Fruit fly (Drosophila melanogaster) whole organism, embryonic: ENCODE results near the gene Leash.
A peak's percentile ranks its signal among the peaks of the same experiment; 100 is the strongest.

Experiments
- Asciz ChIP-seq: fragments of 200-800 bp; sonication (Bioruptor generic); optimal IDR thresholded peaks from 2 replicates; lab custom pipeline; 2017; ENCODE audit warnings: missing biosample characterization, mild to moderate bottlenecking, missing genetic modification characterization, missing genetic modification reagents
- Atf-2 ChIP-seq: fragments of 200-800 bp; sonication (Bioruptor generic); optimal IDR thresholded peaks from 2 replicates; lab custom pipeline; 2016; ENCODE audit warnings: missing biosample characterization, missing genetic modification characterization
- B-H1 ChIP-seq: fragments of 200-800 bp; sonication (Bioruptor generic); IDR thresholded peaks from 3 replicates; pipeline ENCODE4 v1.3.6; 2022; ENCODE audit warnings: missing biosample characterization, missing genetic modification characterization
- Blimp-1 ChIP-seq: fragments of 200-800 bp; sonication (Bioruptor generic); optimal IDR thresholded peaks from 3 replicates; lab custom pipeline; 2018; ENCODE audit warnings: missing biosample characterization, missing genetic modification characterization, mild to moderate bottlenecking, moderate library complexity, missing genetic modification reagents
- CG10274 ChIP-seq: fragments of 200-800 bp; sonication (Bioruptor generic); optimal IDR thresholded peaks from 3 replicates; lab custom pipeline; 2017; ENCODE audit warnings: missing biosample characterization, mild to moderate bottlenecking, missing genetic modification characterization
- CG10366 ChIP-seq: fragments of 200-800 bp; sonication (Bioruptor generic); IDR thresholded peaks from 2 replicates; pipeline ENCODE4 v1.3.6; 2022; ENCODE audit warnings: missing biosample characterization, missing genetic modification characterization
- CG10462 ChIP-seq: fragments of 200-800 bp; sonication (Bioruptor generic); optimal IDR thresholded peaks from 2 replicates; lab custom pipeline; 2016; ENCODE audit warnings: missing biosample characterization, missing genetic modification characterization
- CG10565 ChIP-seq: fragments of 200-800 bp; sonication (Bioruptor generic); optimal IDR thresholded peaks from 3 replicates; lab custom pipeline; 2016; ENCODE audit warnings: missing biosample characterization, mild to moderate bottlenecking, missing genetic modification characterization
- CG11723 ChIP-seq: fragments of 200-800 bp; sonication (Bioruptor generic); optimal IDR thresholded peaks from 2 replicates; lab custom pipeline; 2017; ENCODE audit warnings: missing biosample characterization, mild to moderate bottlenecking, missing genetic modification characterization
- CG14667 ChIP-seq: fragments of 200-800 bp; sonication (Bioruptor generic); IDR thresholded peaks from 2 replicates; pipeline ENCODE4 v1.3.6; 2022; ENCODE audit warnings: missing biosample characterization, missing genetic modification characterization
- CG15011 ChIP-seq: fragments of 200-800 bp; sonication (Bioruptor generic); optimal IDR thresholded peaks from 3 replicates; lab custom pipeline; 2018; ENCODE audit warnings: missing biosample characterization, mild to moderate bottlenecking, missing genetic modification characterization
- CG17186 ChIP-seq: fragments of 200-800 bp; sonication (Bioruptor generic); optimal IDR thresholded peaks from 3 replicates; lab custom pipeline; 2017; ENCODE audit warnings: missing biosample characterization, missing genetic modification reagents, missing genetic modification characterization
- CG17568 ChIP-seq: fragments of 200-800 bp; sonication (Bioruptor generic); optimal IDR thresholded peaks from 2 replicates; lab custom pipeline; 2018; ENCODE audit warnings: missing biosample characterization, mild to moderate bottlenecking, missing genetic modification characterization, moderate library complexity
- CG18262 ChIP-seq: fragments of 200-800 bp; optimal IDR thresholded peaks from 3 replicates; lab custom pipeline; 2019; ENCODE audit warnings: missing biosample characterization, mild to moderate bottlenecking, missing genetic modification characterization, moderate library complexity
- CG2199 ChIP-seq: fragments of 200-800 bp; sonication (Bioruptor generic); IDR thresholded peaks from 3 replicates; pipeline ENCODE4 v1.3.6; 2022; ENCODE audit warnings: missing biosample characterization, missing genetic modification characterization
- CG33213 ChIP-seq: fragments of 200-800 bp; sonication (Bioruptor generic); optimal IDR thresholded peaks from 3 replicates; lab custom pipeline; 2016; ENCODE audit warnings: missing biosample characterization, missing genetic modification characterization
- CG3995 ChIP-seq: fragments of 200-800 bp; sonication (Bioruptor generic); optimal IDR thresholded peaks from 3 replicates; lab custom pipeline; 2016; ENCODE audit warnings: missing biosample characterization, missing genetic modification characterization
- CG4424 ChIP-seq: fragments of 200-800 bp; sonication (Bioruptor generic); optimal IDR thresholded peaks from 3 replicates; lab custom pipeline; 2016; ENCODE audit warnings: missing biosample characterization, missing genetic modification characterization
- CG6791 ChIP-seq: fragments of 200-800 bp; sonication (Bioruptor generic); IDR thresholded peaks from 3 replicates; pipeline ENCODE4 v1.3.6; 2022; ENCODE audit warnings: missing biosample characterization, missing genetic modification characterization; ENCODE audit not compliant: partially characterized antibody
- CG6854 ChIP-seq: fragments of 200-800 bp; sonication (Bioruptor generic); optimal IDR thresholded peaks from 3 replicates; lab custom pipeline; 2017; ENCODE audit warnings: missing biosample characterization, mild to moderate bottlenecking, missing genetic modification characterization
- CG7271 ChIP-seq: fragments of 200-800 bp; sonication (Bioruptor generic); optimal IDR thresholded peaks from 2 replicates; lab custom pipeline; 2018; ENCODE audit warnings: missing biosample characterization, mild to moderate bottlenecking, missing genetic modification characterization, moderate library complexity
- CG7357 ChIP-seq: fragments of 200-800 bp; sonication (Bioruptor generic); IDR thresholded peaks from 3 replicates; pipeline ENCODE4 v1.3.6; 2022; ENCODE audit warnings: missing biosample characterization, missing genetic modification characterization
- CG8924 ChIP-seq: fragments of 200-800 bp; optimal IDR thresholded peaks from 3 replicates; lab custom pipeline; 2019; ENCODE audit warnings: missing biosample characterization, mild to moderate bottlenecking, missing genetic modification characterization, moderate library complexity
- D ChIP-seq, 2 experiments: fragments of 200-800 bp in 1 of 2; fragments of >200 bp in 1 of 2; sonication (Bioruptor generic) in 1 of 2; optimal IDR thresholded peaks; 2 replicates in 1 of 2; 3 replicates in 1 of 2; lab custom pipeline; 2017; ENCODE audit warnings: mild to moderate bottlenecking in 1 of 2, missing biosample characterization in 1 of 2, missing genetic modification characterization in 1 of 2, missing genetic modification reagents in 1 of 2
- D19A ChIP-seq: fragments of 200-800 bp; optimal IDR thresholded peaks from 3 replicates; lab custom pipeline; 2019; ENCODE audit warnings: missing biosample characterization, mild to moderate bottlenecking, missing genetic modification characterization, moderate library complexity
- Dip2 ChIP-seq: fragments of 200-800 bp; sonication (Bioruptor generic); IDR thresholded peaks from 2 replicates; pipeline ENCODE4 v1.3.6; 2022; ENCODE audit warnings: missing biosample characterization, missing genetic modification characterization
- Doc3 ChIP-seq: fragments of 200-800 bp; sonication (Bioruptor generic); IDR thresholded peaks from 3 replicates; pipeline ENCODE4 v1.3.6; 2022; ENCODE audit warnings: missing biosample characterization, missing genetic modification characterization; ENCODE audit not compliant: partially characterized antibody
- Eip74EF ChIP-seq, 2 experiments: fragments of 200-800 bp in 1 of 2; fragments of >200 bp in 1 of 2; sonication (Bioruptor generic) in 1 of 2; optimal IDR thresholded peaks; 2 replicates each; lab custom pipeline; 2017 to 2019; ENCODE audit warnings: missing biosample characterization in 2 of 2, missing genetic modification characterization in 2 of 2, mild to moderate bottlenecking in 1 of 2, moderate library complexity in 1 of 2
- Ets97D ChIP-seq: fragments of 200-800 bp; sonication (Bioruptor generic); optimal IDR thresholded peaks from 3 replicates; lab custom pipeline; 2016; ENCODE audit warnings: missing biosample characterization, missing genetic modification characterization
- Gug ChIP-seq: fragments of 200-800 bp; sonication (Bioruptor generic); IDR thresholded peaks from 4 replicates; pipeline ENCODE4 v1.3.6; 2022; ENCODE audit warnings: missing biosample characterization, missing genetic modification characterization
- Jarid2 ChIP-seq: fragments of 200-800 bp; sonication (Bioruptor generic); optimal IDR thresholded peaks from 3 replicates; lab custom pipeline; 2017; ENCODE audit warnings: mild to moderate bottlenecking, missing biosample characterization, missing genetic modification reagents, missing genetic modification characterization
- Lim3 ChIP-seq: fragments of 200-800 bp; sonication (Bioruptor generic); IDR thresholded peaks from 2 replicates; pipeline ENCODE4 v1.3.6; 2022; ENCODE audit warnings: missing biosample characterization, missing genetic modification characterization
- Mad ChIP-seq: fragments of 200-800 bp; sonication (Bioruptor generic); optimal IDR thresholded peaks from 2 replicates; lab custom pipeline; 2016; ENCODE audit warnings: missing biosample characterization, missing genetic modification characterization
- NFAT ChIP-seq: fragments of 200-800 bp; sonication (Bioruptor generic); IDR thresholded peaks from 2 replicates; pipeline ENCODE4 v1.3.6; 2022; ENCODE audit warnings: missing biosample characterization, missing genetic modification characterization
- Oaz ChIP-seq: fragments of 200-800 bp; sonication (Bioruptor generic); IDR thresholded peaks from 2 replicates; pipeline ENCODE4 v1.3.6; 2022; ENCODE audit warnings: missing biosample characterization, missing genetic modification characterization
- bsh ChIP-seq, 2 experiments: fragments of 200-800 bp; sonication (Bioruptor generic); optimal IDR thresholded peaks; 2 replicates each; lab custom pipeline; 2017 to 2018; ENCODE audit warnings: mild to moderate bottlenecking in 2 of 2, missing biosample characterization in 2 of 2, missing genetic modification characterization in 2 of 2, moderate library complexity in 1 of 2
- chm ChIP-seq: fragments of 200-800 bp; sonication (Bioruptor generic); IDR thresholded peaks from 2 replicates; pipeline ENCODE4 v1.3.6; 2022; ENCODE audit warnings: missing biosample characterization, missing genetic modification characterization
- crp ChIP-seq, 2 experiments: fragments of 200-800 bp; sonication (Bioruptor generic); optimal IDR thresholded peaks; 2 replicates in 1 of 2; 3 replicates in 1 of 2; lab custom pipeline; 2017; ENCODE audit warnings: missing biosample characterization in 2 of 2, missing genetic modification characterization in 2 of 2, mild to moderate bottlenecking in 1 of 2, moderate library complexity in 1 of 2
- fu2 ChIP-seq: fragments of 200-800 bp; sonication (Bioruptor generic); optimal IDR thresholded peaks from 2 replicates; lab custom pipeline; 2016; ENCODE audit warnings: missing biosample characterization, missing genetic modification characterization
- grau ChIP-seq: fragments of 200-800 bp; optimal IDR thresholded peaks from 3 replicates; lab custom pipeline; 2019; ENCODE audit warnings: missing biosample characterization, mild to moderate bottlenecking, missing genetic modification characterization, moderate library complexity
- gsb ChIP-seq: fragments of 200-800 bp; sonication (Bioruptor generic); IDR thresholded peaks from 2 replicates; pipeline ENCODE4 v1.3.6; 2022; ENCODE audit warnings: missing biosample characterization, missing genetic modification characterization
- gt ChIP-seq: fragments of 200-800 bp; sonication (Bioruptor generic); IDR thresholded peaks from 2 replicates; pipeline ENCODE4 v1.3.6; 2022; ENCODE audit warnings: missing biosample characterization, missing genetic modification characterization
- insv ChIP-seq, 2 experiments: fragments of 200-800 bp; sonication (Bioruptor generic); optimal IDR thresholded peaks; 3 replicates each; lab custom pipeline; 2016 to 2018; ENCODE audit warnings: missing biosample characterization in 2 of 2, missing genetic modification characterization in 2 of 2
- sd ChIP-seq: fragments of 200-800 bp; sonication (Bioruptor generic); optimal IDR thresholded peaks from 3 replicates; lab custom pipeline; 2018; ENCODE audit warnings: missing biosample characterization, mild to moderate bottlenecking, missing genetic modification characterization, moderate library complexity
- slou ChIP-seq: fragments of 200-800 bp; sonication (Bioruptor generic); optimal IDR thresholded peaks from 3 replicates; lab custom pipeline; 2016; ENCODE audit warnings: missing biosample characterization, missing genetic modification characterization
- sob ChIP-seq: fragments of 200-800 bp; sonication (Bioruptor generic); IDR thresholded peaks from 2 replicates; pipeline ENCODE4 v1.3.6; 2022; ENCODE audit warnings: missing biosample characterization, missing genetic modification characterization
- trh ChIP-seq: fragments of 200-800 bp; sonication (Bioruptor generic); optimal IDR thresholded peaks from 2 replicates; lab custom pipeline; 2016; ENCODE audit warnings: missing biosample characterization, missing genetic modification characterization
- ttk ChIP-seq: fragments of 200-800 bp; sonication (Bioruptor generic); IDR thresholded peaks from 2 replicates; pipeline ENCODE4 v2.1.2; 2022; ENCODE audit warnings: missing biosample characterization, missing genetic modification characterization
- zfh2 ChIP-seq: fragments of 200-800 bp; sonication (Bioruptor generic); optimal IDR thresholded peaks from 2 replicates; lab custom pipeline; 2016; ENCODE audit warnings: missing biosample characterization, missing genetic modification characterization

Gene Leash

DNA sequence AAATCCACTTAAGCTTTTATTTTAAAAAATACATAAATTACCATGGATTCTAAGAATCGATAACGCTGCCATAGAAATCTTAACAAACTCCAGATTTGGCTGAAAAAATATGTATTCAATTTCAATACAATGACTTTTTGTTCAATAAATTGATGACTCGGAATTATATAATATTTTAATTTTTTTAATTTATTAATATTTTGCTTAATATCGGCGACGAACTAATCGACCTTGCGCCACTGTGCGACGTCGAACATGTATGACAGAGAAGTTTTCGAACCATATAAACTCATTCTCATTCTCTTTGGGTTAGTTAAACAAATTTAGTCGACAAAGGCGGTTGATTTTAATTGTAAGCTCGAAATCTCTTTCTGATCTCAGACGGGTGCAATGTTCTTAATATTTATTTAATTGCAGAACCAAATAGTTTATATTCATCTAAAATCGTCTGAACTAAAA, 35.8 kb upstream of the Leash start, which contains the start of gene CG42394 (continued):
- TF ChIP-seq gt (GFP tag; lab: Robert Waterston, UW) (peak; percentile 74), CG6854 (GFP tag; lab: Kevin White, UChicago) (peak; percentile 97), Blimp-1 (peak; percentile 96), trh (GFP tag; lab: Kevin White, UChicago) (peak; percentile 90), Atf-2 (GFP tag; lab: Kevin White, UChicago) (peak; percentile 58), NFAT (GFP tag; lab: Robert Waterston, UW) (peak; percentile 89), chm (GFP tag; lab: Robert Waterston, UW) (peak; percentile 94), CG10274 (peak; percentile 78), crp (GFP tag; optimal IDR thresholded peaks at IDR 0.05; lab: Kevin White, UChicago) (peak in 1 of 2 experiments; percentile 51), D (optimal IDR thresholded peaks at IDR 0.05; lab: Kevin White, UChicago) (no peak), D (GFP tag; optimal IDR thresholded peaks at IDR 0.05; lab: Kevin White, UChicago) (peak; percentile 96), Dip2 (GFP tag; lab: Robert Waterston, UW) (no peak), CG17186 (peak; percentile 31), CG8924 (tag; lab: Kevin White, UChicago) (peak; percentile 97), Mad (GFP tag; lab: Kevin White, UChicago) (peak; percentile 75), slou (GFP tag; lab: Kevin White, UChicago) (peak; percentile 84), Oaz (GFP tag; lab: Robert Waterston, UW) (peak; percentile 78), sd (peak; percentile 72), CG17568 (GFP tag; lab: Kevin White, UChicago) (no peak), CG2199 (GFP tag; lab: Robert Waterston, UW) (peak; percentile 88; the same call in 2 of the 3 replicates), Gug (GFP tag; lab: Robert Waterston, UW) (peak; percentile 84; the same call in 3 of the 4 replicates), CG11723 (GFP tag; lab: Kevin White, UChicago) (peak; percentile 90), sob (GFP tag; lab: Robert Waterston, UW) (peak; percentile 95), Ets97D (GFP tag; lab: Kevin White, UChicago) (peak; percentile 40), CG10462 (peak; percentile 89), CG3995 (no peak), ttk (peak; percentile 88), D19A (peak; percentile 96), CG33213 (GFP tag; lab: Kevin White, UChicago) (peak; percentile 51), Jarid2 (GFP tag; lab: Kevin White, UChicago) (peak; percentile 83), insv (GFP tag; optimal IDR thresholded peaks at IDR 0.05; lab: Kevin White, UChicago) (peak in 1 of 2 experiments; percentile 31), CG10565 (GFP tag; lab: Kevin White, UChicago) (peak; percentile 82), CG4424 (GFP tag; lab: Kevin White, UChicago) (peak; percentile 96), CG18262 (tag; lab: Kevin White, UChicago) (peak; percentile 99), Doc3 (no peak), CG6791 (GFP tag; lab: Robert Waterston, UW) (peak; percentile 48; the same call in 1 of the 3 replicates), fu2 (peak; percentile 53), gsb (GFP tag; lab: Robert Waterston, UW) (peak; percentile 87), Asciz (GFP tag; lab: Kevin White, UChicago) (peak; percentile 97), grau (tag; lab: Kevin White, UChicago) (peak; percentile 95), CG7357 (GFP tag; lab: Robert Waterston, UW) (peak; percentile 75), CG7271 (tag; lab: Kevin White, UChicago) (peak; percentile 96), bsh (GFP tag; optimal IDR thresholded peaks at IDR 0.05; lab: Kevin White, UChicago) (peak; percentile 93 to 95), CG15011 (GFP tag; lab: Kevin White, UChicago) (peak; percentile 80), CG10366 (GFP tag; lab: Robert Waterston, UW) (peak; percentile 90), Lim3 (GFP tag; lab: Robert Waterston, UW) (peak; percentile 10; the same call in 1 of the 2 replicates), zfh2 (peak; percentile 17), CG14667 (peak; percentile 84), Eip74EF (GFP tag; optimal IDR thresholded peaks at IDR 0.05; lab: Kevin White, UChicago) (peak in 1 of 2 experiments; percentile 94), B-H1 (peak; percentile 90)
